Fruit fly (Drosophila melanogaster) whole organism, embryonic: ENCODE measurements around the gene mof.

ENCODE experiments used
- Ada2b ChIP-seq: fragments of 200-800 bp; sonication (Bioruptor generic); IDR thresholded peaks from 2 replicates; pipeline ENCODE4 v1.3.6; 2022; ENCODE audit warnings: missing biosample characterization, missing genetic modification characterization
- Atf6 ChIP-seq: fragments of 200-800 bp; sonication (Bioruptor generic); IDR thresholded peaks from 2 replicates; pipeline ENCODE4 v1.3.6; 2022; ENCODE audit warnings: missing biosample characterization, missing genetic modification characterization
- B-H1 ChIP-seq: fragments of 200-800 bp; sonication (Bioruptor generic); IDR thresholded peaks from 3 replicates; pipeline ENCODE4 v1.3.6; 2022; ENCODE audit warnings: missing biosample characterization, missing genetic modification characterization
- BEAF-32 ChIP-seq: fragments of 200-800 bp; sonication (Bioruptor generic); optimal IDR thresholded peaks from 3 replicates; lab custom pipeline; 2017; ENCODE audit warnings: missing biosample characterization, missing genetic modification characterization, mild to moderate bottlenecking, moderate library complexity, missing genetic modification reagents
- CG1024 ChIP-seq: fragments of 200-800 bp; sonication (Bioruptor generic); IDR thresholded peaks from 2 replicates; pipeline ENCODE4 v1.3.6; 2022; ENCODE audit warnings: missing biosample characterization, missing genetic modification characterization
- CG10565 ChIP-seq: fragments of 200-800 bp; sonication (Bioruptor generic); optimal IDR thresholded peaks from 3 replicates; lab custom pipeline; 2016; ENCODE audit warnings: missing biosample characterization, mild to moderate bottlenecking, missing genetic modification characterization
- CG12104 ChIP-seq: fragments of 200-800 bp; sonication (Bioruptor generic); optimal IDR thresholded peaks from 3 replicates; lab custom pipeline; 2016; ENCODE audit warnings: missing biosample characterization, missing genetic modification characterization
- CG13894 ChIP-seq: fragments of 200-800 bp; sonication (Bioruptor generic); optimal IDR thresholded peaks from 3 replicates; lab custom pipeline; 2018; ENCODE audit warnings: missing biosample characterization, mild to moderate bottlenecking, missing genetic modification characterization, moderate library complexity
- CG14667 ChIP-seq: fragments of 200-800 bp; sonication (Bioruptor generic); IDR thresholded peaks from 2 replicates; pipeline ENCODE4 v1.3.6; 2022; ENCODE audit warnings: missing biosample characterization, missing genetic modification characterization
- CG17186 ChIP-seq: fragments of 200-800 bp; sonication (Bioruptor generic); optimal IDR thresholded peaks from 3 replicates; lab custom pipeline; 2017; ENCODE audit warnings: missing biosample characterization, missing genetic modification reagents, missing genetic modification characterization
- CG17361 ChIP-seq: fragments of 200-800 bp; sonication (Bioruptor generic); IDR thresholded peaks from 3 replicates; pipeline ENCODE4 v1.3.6; 2022; ENCODE audit warnings: missing biosample characterization, missing genetic modification characterization
- CG17568 ChIP-seq: fragments of 200-800 bp; sonication (Bioruptor generic); optimal IDR thresholded peaks from 2 replicates; lab custom pipeline; 2018; ENCODE audit warnings: missing biosample characterization, mild to moderate bottlenecking, missing genetic modification characterization, moderate library complexity
- CG32767 ChIP-seq: fragments of 200-800 bp; sonication (Bioruptor generic); IDR thresholded peaks from 2 replicates; pipeline ENCODE4 v1.3.6; 2022; ENCODE audit warnings: missing biosample characterization, missing genetic modification characterization
- CG4328 ChIP-seq: fragments of 200-800 bp; sonication (Bioruptor generic); optimal IDR thresholded peaks from 3 replicates; lab custom pipeline; 2017; ENCODE audit warnings: missing biosample characterization, missing genetic modification reagents, missing genetic modification characterization
- CG4404 ChIP-seq: fragments of 200-800 bp; sonication (Bioruptor generic); IDR thresholded peaks from 2 replicates; pipeline ENCODE4 v1.3.6; 2022; ENCODE audit warnings: missing biosample characterization, missing genetic modification characterization
- CG4617 ChIP-seq: fragments of 200-800 bp; sonication (Bioruptor generic); optimal IDR thresholded peaks from 3 replicates; lab custom pipeline; 2016; ENCODE audit warnings: missing biosample characterization, missing genetic modification characterization, borderline replicate concordance
- CG9797 ChIP-seq: fragments of 200-800 bp; sonication (Bioruptor generic); optimal IDR thresholded peaks from 3 replicates; lab custom pipeline; 2018; ENCODE audit warnings: missing biosample characterization, mild to moderate bottlenecking, missing genetic modification characterization
- CG9817 ChIP-seq: fragments of 200-800 bp; sonication (Bioruptor generic); optimal IDR thresholded peaks from 2 replicates; lab custom pipeline; 2018; ENCODE audit warnings: missing biosample characterization, mild to moderate bottlenecking, missing genetic modification characterization, moderate library complexity
- CkIIα-i1 ChIP-seq: fragments of 200-800 bp; sonication (Bioruptor generic); IDR thresholded peaks from 2 replicates; pipeline ENCODE4 v1.3.6; 2022; ENCODE audit warnings: missing biosample characterization, missing genetic modification characterization
- Fer2 ChIP-seq: fragments of 200-800 bp; sonication (Bioruptor generic); optimal IDR thresholded peaks from 2 replicates; lab custom pipeline; 2018; ENCODE audit warnings: missing biosample characterization, mild to moderate bottlenecking, missing genetic modification characterization, moderate library complexity
- Hmx ChIP-seq: fragments of 200-800 bp; sonication (Bioruptor generic); optimal IDR thresholded peaks from 2 replicates; lab custom pipeline; 2016; ENCODE audit warnings: missing biosample characterization, missing genetic modification characterization
- Hsf ChIP-seq: fragments of 200-800 bp; sonication (Bioruptor generic); optimal IDR thresholded peaks from 3 replicates; lab custom pipeline; 2016; ENCODE audit warnings: missing biosample characterization, missing genetic modification characterization
- Lhr ChIP-seq: fragments of 200-800 bp; sonication (Bioruptor generic); optimal IDR thresholded peaks from 3 replicates; lab custom pipeline; 2017; ENCODE audit warnings: mild to moderate bottlenecking, missing biosample characterization, missing genetic modification reagents, missing genetic modification characterization
- Max ChIP-seq: fragments of 200-800 bp; sonication (Bioruptor generic); optimal IDR thresholded peaks from 2 replicates; lab custom pipeline; 2016; ENCODE audit warnings: missing biosample characterization, mild to moderate bottlenecking, missing genetic modification characterization
- NK7.1 ChIP-seq: fragments of 200-800 bp; sonication (Bioruptor generic); optimal IDR thresholded peaks from 3 replicates; lab custom pipeline; 2016; ENCODE audit warnings: missing biosample characterization, missing genetic modification characterization
- Nf-YC ChIP-seq: fragments of 200-800 bp; optimal IDR thresholded peaks from 3 replicates; lab custom pipeline; 2019; ENCODE audit warnings: missing biosample characterization, mild to moderate bottlenecking, missing genetic modification characterization, moderate library complexity
- Oaz ChIP-seq: fragments of 200-800 bp; sonication (Bioruptor generic); IDR thresholded peaks from 2 replicates; pipeline ENCODE4 v1.3.6; 2022; ENCODE audit warnings: missing biosample characterization, missing genetic modification characterization
- Opbp ChIP-seq: fragments of 200-800 bp; sonication (Bioruptor generic); IDR thresholded peaks from 3 replicates; pipeline ENCODE4 v1.3.6; 2022; ENCODE audit warnings: missing biosample characterization, missing genetic modification characterization; ENCODE audit not compliant: partially characterized antibody
- Poxn ChIP-seq: fragments of 200-800 bp; sonication (Bioruptor generic); IDR thresholded peaks from 2 replicates; pipeline ENCODE4 v1.3.6; 2022; ENCODE audit warnings: missing biosample characterization, missing genetic modification characterization
- Sry-β ChIP-seq: fragments of 200-800 bp; sonication (Bioruptor generic); optimal IDR thresholded peaks from 2 replicates; lab custom pipeline; 2018; ENCODE audit warnings: missing biosample characterization, mild to moderate bottlenecking, missing genetic modification characterization, moderate library complexity
- Sry-δ ChIP-seq: fragments of 200-800 bp; sonication (Bioruptor generic); optimal IDR thresholded peaks from 2 replicates; lab custom pipeline; 2016; ENCODE audit warnings: missing biosample characterization, missing genetic modification characterization
- Tbp ChIP-seq: fragments of >200 bp; optimal IDR thresholded peaks from 2 replicates; lab custom pipeline; 2018; ENCODE audit warnings: missing biosample characterization, missing genetic modification characterization
- Usf ChIP-seq: fragments of 200-800 bp; sonication (Bioruptor generic); optimal IDR thresholded peaks from 2 replicates; lab custom pipeline; 2017; ENCODE audit warnings: missing genotype, missing biosample characterization, missing genetic modification characterization
- ac ChIP-seq: fragments of 200-800 bp; sonication (Bioruptor generic); optimal IDR thresholded peaks from 3 replicates; lab custom pipeline; 2017; ENCODE audit warnings: missing biosample characterization, mild to moderate bottlenecking, missing genetic modification characterization
- amos ChIP-seq: fragments of 200-800 bp; sonication (Bioruptor generic); IDR thresholded peaks from 2 replicates; pipeline ENCODE4 v1.3.6; 2022; ENCODE audit warnings: missing biosample characterization, missing genetic modification characterization; ENCODE audit not compliant: partially characterized antibody
- ase ChIP-seq: fragments of 200-800 bp; sonication (Bioruptor generic); IDR thresholded peaks from 3 replicates; pipeline ENCODE4 v1.3.6; 2022; ENCODE audit warnings: missing biosample characterization, missing genetic modification characterization
- dmrt11E ChIP-seq: fragments of 200-800 bp; sonication (Bioruptor generic); optimal IDR thresholded peaks from 3 replicates; lab custom pipeline; 2018; ENCODE audit warnings: missing biosample characterization, mild to moderate bottlenecking, missing genetic modification characterization, moderate library complexity
- dpn ChIP-seq, 2 experiments: fragments of 200-800 bp; sonication (Bioruptor generic); optimal IDR thresholded peaks; 3 replicates each; lab custom pipeline; 2016; ENCODE audit warnings: missing biosample characterization in 2 of 2, missing genetic modification characterization in 2 of 2
- emc ChIP-seq: fragments of 200-800 bp; sonication (Bioruptor generic); optimal IDR thresholded peaks from 2 replicates; lab custom pipeline; 2016; ENCODE audit warnings: missing biosample characterization, missing genetic modification characterization
- en ChIP-seq: fragments of 200-800 bp; sonication (Bioruptor generic); optimal IDR thresholded peaks from 2 replicates; lab custom pipeline; 2016; ENCODE audit warnings: missing biosample characterization, missing genetic modification characterization
- eve ChIP-seq, 2 experiments: fragments of >200 bp; optimal IDR thresholded peaks; 2 replicates each; lab custom pipeline; 2017; ENCODE audit warnings: missing biosample characterization in 2 of 2, missing genetic modification characterization in 2 of 2
- gcm2 ChIP-seq: fragments of 200-800 bp; sonication (Bioruptor generic); optimal IDR thresholded peaks from 2 replicates; lab custom pipeline; 2016; ENCODE audit warnings: missing biosample characterization, missing genetic modification characterization
- gem ChIP-seq: fragments of 200-800 bp; sonication (Bioruptor generic); optimal IDR thresholded peaks from 2 replicates; lab custom pipeline; 2019; ENCODE audit warnings: missing biosample characterization, mild to moderate bottlenecking, missing genetic modification characterization, moderate library complexity
- grau ChIP-seq: fragments of 200-800 bp; optimal IDR thresholded peaks from 3 replicates; lab custom pipeline; 2019; ENCODE audit warnings: missing biosample characterization, mild to moderate bottlenecking, missing genetic modification characterization, moderate library complexity
- ken ChIP-seq: fragments of 200-800 bp; sonication (Bioruptor generic); IDR thresholded peaks from 3 replicates; pipeline ENCODE4 v1.3.6; 2022; ENCODE audit warnings: missing biosample characterization, missing genetic modification characterization
- lmd ChIP-seq: fragments of 200-800 bp; sonication (Bioruptor generic); IDR thresholded peaks from 2 replicates; pipeline ENCODE4 v1.3.6; 2022; ENCODE audit warnings: missing biosample characterization, missing genetic modification characterization
- nau ChIP-seq: fragments of 200-800 bp; sonication (Bioruptor generic); optimal IDR thresholded peaks from 3 replicates; lab custom pipeline; 2017; ENCODE audit warnings: missing biosample characterization, mild to moderate bottlenecking, missing genetic modification characterization, missing genetic modification reagents
- pan ChIP-seq, 4 experiments: fragments of >200 bp in 3 of 4; fragments of 200-800 bp in 1 of 4; sonication (Bioruptor generic) in 1 of 4; optimal IDR thresholded peaks in 3 of 4; IDR thresholded peaks in 1 of 4; 2 replicates each; pipeline versions ENCODE4 v1.3.6 to Lab custom; 2017 to 2022; ENCODE audit warnings: missing biosample characterization in 2 of 4, missing genetic modification characterization in 2 of 4, mixed read lengths in 1 of 4
- zfh2 ChIP-seq: fragments of 200-800 bp; sonication (Bioruptor generic); optimal IDR thresholded peaks from 2 replicates; lab custom pipeline; 2016; ENCODE audit warnings: missing biosample characterization, missing genetic modification characterization

mof gene

dm6 chrX:5896809-5897700, 20.4 kb upstream of the mof start (continued):
- peak; percentile 40; the same call in 1 of the 3 replicates for TF ChIP-seq ase
- no peak for TF ChIP-seq CG10565 (GFP tag; lab: Kevin White, UChicago)
- TF ChIP-seq Fer2 (tag; lab: Kevin White, UChicago) = no peak
- 0 out of 3 replicates have a peak, but pooled peaks have one; percentile 24 for TF ChIP-seq ken
- TF ChIP-seq eve (GFP tag; optimal IDR thresholded peaks at IDR 0.05; lab: Kevin White, UChicago) = no peak
- peak; percentile 1 for TF ChIP-seq dmrt11E (tag; lab: Kevin White, UChicago)
- no peak for TF ChIP-seq CG9797 (GFP tag; lab: Kevin White, UChicago)
- TF ChIP-seq Lhr = no peak
- TF ChIP-seq Oaz (GFP tag; lab: Robert Waterston, UW) = no peak
- no peak for TF ChIP-seq pan (optimal IDR thresholded peaks at IDR 0.05; lab: Kevin White, UChicago)
- peak in 1 of 2 experiments; percentile 46 for TF ChIP-seq pan (GFP tag; optimal IDR thresholded peaks at IDR 0.05 in 1 of 2, IDR thresholded peaks at IDR 0.05 in 1 of 2)
- no peak for TF ChIP-seq CG4617
- no peak for TF ChIP-seq CG17361 (GFP tag; lab: Robert Waterston, UW)
- TF ChIP-seq CG1024 (GFP tag; lab: Robert Waterston, UW) = no peak
- TF ChIP-seq CG4404 (GFP tag; lab: Robert Waterston, UW) = no peak
- no peak for TF ChIP-seq CG13894
- TF ChIP-seq dpn (GFP tag; optimal IDR thresholded peaks at IDR 0.05; lab: Kevin White, UChicago) = peak in 1 of 2 experiments; percentile 39
- TF ChIP-seq gcm2 (GFP tag; lab: Kevin White, UChicago) = no peak
- no peak for TF ChIP-seq ac
- peak; percentile 35 for TF ChIP-seq Hsf (GFP tag; lab: Kevin White, UChicago)
- no peak for TF ChIP-seq BEAF-32 (GFP tag; lab: Kevin White, UChicago)
- 0 out of 2 replicates have a peak, but pooled peaks have one; percentile 4 for TF ChIP-seq Ada2b (GFP tag; lab: Robert Waterston, UW)
- no peak for TF ChIP-seq zfh2 (GFP tag; lab: Kevin White, UChicago)
- TF ChIP-seq CkIIα-i1 (GFP tag; lab: Robert Waterston, UW) = no peak
- no peak for TF ChIP-seq B-H1 (GFP tag; lab: Robert Waterston, UW)
- no peak for TF ChIP-seq nau (GFP tag; lab: Kevin White, UChicago)
- no peak for TF ChIP-seq emc (GFP tag; lab: Kevin White, UChicago)
- TF ChIP-seq Hmx (GFP tag; lab: Kevin White, UChicago) = no peak
- TF ChIP-seq Opbp (GFP tag; lab: Robert Waterston, UW) = no peak
- no peak for TF ChIP-seq CG32767 (GFP tag; lab: Robert Waterston, UW)
- TF ChIP-seq amos (GFP tag; lab: Robert Waterston, UW) = no peak
- TF ChIP-seq Tbp = no peak
- peak; percentile 53 for TF ChIP-seq gem (tag; lab: Kevin White, UChicago)
- TF ChIP-seq en (GFP tag; lab: Kevin White, UChicago) = no peak
- TF ChIP-seq Nf-YC (tag; lab: Kevin White, UChicago) = no peak
- no peak for TF ChIP-seq Poxn
- no peak for TF ChIP-seq CG12104 (GFP tag; lab: Kevin White, UChicago)
- peak; percentile 50 for TF ChIP-seq lmd (GFP tag; lab: Robert Waterston, UW)
- TF ChIP-seq Atf6 = 0 out of 2 replicates have a peak, but pooled peaks have one; percentile 36
- TF ChIP-seq Sry-δ (GFP tag; lab: Kevin White, UChicago) = no peak
- no peak for TF ChIP-seq Sry-β (GFP tag; lab: Kevin White, UChicago)
- no peak for TF ChIP-seq CG14667 (GFP tag; lab: Robert Waterston, UW)
- no peak for TF ChIP-seq Max
- TF ChIP-seq CG4328 = no peak
- no peak for TF ChIP-seq grau
- TF ChIP-seq CG9817 = no peak
- TF ChIP-seq Usf = no peak
- TF ChIP-seq CG17568 = no peak
- TF ChIP-seq CG17186 (GFP tag; lab: Kevin White, UChicago) = no peak
- TF ChIP-seq NK7.1 (GFP tag; lab: Kevin White, UChicago) = no peak
